Worm (Caenorhabditis elegans) whole organism, L4 larva: ENCODE data around the gene T24D8.6.

Source experiments
- D1046.2 ChIP-seq: fragments of 200-800 bp; sonication (Bioruptor generic); IDR thresholded peaks from 2 replicates; pipeline ENCODE4 v1.3.6; 2022; ENCODE audit warnings: missing genetic modification characterization, missing compliant biosample characterization
- F10B5.3 ChIP-seq: sonication (generic microtip); optimal IDR thresholded peaks from 2 replicates; lab custom pipeline; 2016; ENCODE audit warnings: mild to moderate bottlenecking, missing genetic modification characterization, missing compliant biosample characterization
- F44E2.7 ChIP-seq: fragments of 200-800 bp; sonication (Bioruptor generic); IDR thresholded peaks from 2 replicates; pipeline ENCODE4 v2.1.2; 2022; ENCODE audit warnings: missing genetic modification characterization, missing compliant biosample characterization
- F49E8.2 ChIP-seq: sonication (generic microtip); optimal IDR thresholded peaks from 2 replicates; lab custom pipeline; 2016; ENCODE audit warnings: missing compliant biosample characterization, mild to moderate bottlenecking, missing genetic modification characterization, borderline replicate concordance
- T20F7.1 ChIP-seq: fragments of 200-800 bp; sonication (Bioruptor generic); optimal IDR thresholded peaks from 2 replicates; lab custom pipeline; 2018; ENCODE audit warnings: mild to moderate bottlenecking, missing genetic modification characterization, missing compliant biosample characterization
- T26A8.4 ChIP-seq: fragments of 200-800 bp; sonication (Bioruptor generic); IDR thresholded peaks from 2 replicates; pipeline ENCODE4 v1.3.6; 2022; ENCODE audit warnings: missing genetic modification characterization, missing compliant biosample characterization
- Y5F2A.4 ChIP-seq: fragments of 200-800 bp; sonication (Bioruptor generic); optimal IDR thresholded peaks from 2 replicates; lab custom pipeline; 2018; ENCODE audit warnings: mild to moderate bottlenecking, missing genetic modification characterization, missing compliant biosample characterization
- ZK337.2 ChIP-seq: fragments of 200-800 bp; sonication (Bioruptor generic); IDR thresholded peaks from 2 replicates; pipeline ENCODE4 v1.3.6; 2022; ENCODE audit warnings: missing genetic modification reagents, missing genetic modification characterization, missing compliant biosample characterization
- aha-1 ChIP-seq: fragments of 150-350 bp; peaks from one replicate; lab custom pipeline; 2014; ENCODE audit warnings: missing biosample characterization, missing genetic modification characterization
- aly-2 ChIP-seq: sonication (generic microtip); optimal IDR thresholded peaks from 2 replicates; lab custom pipeline; 2018; ENCODE audit warnings: missing biosample characterization, missing genetic modification characterization
- ama-1 ChIP-seq: fragments of 150-350 bp; optimal IDR thresholded peaks from 2 replicates; lab custom pipeline; 2014; ENCODE audit warnings: inconsistent platforms, mixed read lengths
- arid-1 ChIP-seq: fragments of 200-800 bp; sonication (Bioruptor generic); conservative IDR thresholded peaks from 2 replicates; pipeline ENCODE4 v1.3.6; 2022; ENCODE audit warnings: missing genetic modification reagents, missing genetic modification characterization, missing compliant biosample characterization
- attf-4 ChIP-seq: sonication (generic microtip); optimal IDR thresholded peaks from 3 replicates; lab custom pipeline; 2017; ENCODE audit warnings: missing biosample characterization, missing genetic modification characterization
- ceh-20 ChIP-seq: fragments of 200-800 bp; sonication (Bioruptor generic); IDR thresholded peaks from 2 replicates; pipeline ENCODE4 v1.3.6; 2022; ENCODE audit warnings: missing genetic modification reagents, missing genetic modification characterization, missing compliant biosample characterization
- ceh-28 ChIP-seq: fragments of 150-350 bp; optimal IDR thresholded peaks from 2 replicates; lab custom pipeline; 2014; ENCODE audit warnings: missing biosample characterization, missing genetic modification reagents, missing genetic modification characterization
- ceh-82 ChIP-seq: sonication (generic microtip); optimal IDR thresholded peaks from 2 replicates; lab custom pipeline; 2017; ENCODE audit warnings: missing biosample characterization, missing genetic modification characterization
- ces-1 ChIP-seq: fragments of 150-350 bp; sonication (generic microtip); optimal IDR thresholded peaks from 4 replicates; lab custom pipeline; 2014; ENCODE audit warnings: missing biosample characterization, missing genetic modification reagents, missing genetic modification characterization
- daf-12 ChIP-seq: fragments of 150-350 bp; optimal IDR thresholded peaks from 2 replicates; lab custom pipeline; 2014; ENCODE audit warnings: missing biosample characterization, missing genetic modification reagents, missing genetic modification characterization
- daf-16 ChIP-seq, 3 experiments: sonication (generic microtip); optimal IDR thresholded peaks; 2 replicates each; lab custom pipeline; 2016 to 2017; ENCODE audit warnings: missing genetic modification characterization in 3 of 3, missing genetic modification reagents in 3 of 3, mild to moderate bottlenecking in 2 of 3, missing compliant biosample characterization in 2 of 3, missing biosample characterization in 1 of 3, moderate library complexity in 1 of 3
- dmd-6 ChIP-seq: fragments of 200-800 bp; sonication (Bioruptor generic); IDR thresholded peaks from 2 replicates; pipeline ENCODE4 v1.3.6; 2022; ENCODE audit warnings: missing genetic modification reagents, missing genetic modification characterization, missing compliant biosample characterization
- dmd-8 ChIP-seq: fragments of 200-800 bp; sonication (Bioruptor generic); IDR thresholded peaks from 2 replicates; pipeline ENCODE4 v1.3.6; 2022; ENCODE audit warnings: missing genetic modification characterization, missing compliant biosample characterization
- dpl-1 ChIP-seq: fragments of 150-350 bp; optimal IDR thresholded peaks from 2 replicates; lab custom pipeline; 2014; ENCODE audit warnings: missing biosample characterization, missing genetic modification reagents, missing genetic modification characterization
- duxl-1 ChIP-seq: sonication (generic microtip); optimal IDR thresholded peaks from 2 replicates; lab custom pipeline; 2016; ENCODE audit warnings: mild to moderate bottlenecking, missing genetic modification characterization, moderate library complexity, missing compliant biosample characterization; ENCODE audit not compliant: poor library complexity
- dve-1 ChIP-seq: sonication (generic microtip); optimal IDR thresholded peaks from 2 replicates; lab custom pipeline; 2017; ENCODE audit warnings: antibody characterized with exemption, mild to moderate bottlenecking, missing genetic modification characterization, missing compliant biosample characterization; ENCODE audit not compliant: insufficient read depth
- egl-27 ChIP-seq: sonication (generic microtip); optimal IDR thresholded peaks from 3 replicates; lab custom pipeline; 2017; ENCODE audit warnings: missing biosample characterization, missing genetic modification reagents, missing genetic modification characterization
- hlh-11 ChIP-seq: fragments of 200-800 bp; sonication (Bioruptor generic); optimal IDR thresholded peaks from 2 replicates; lab custom pipeline; 2018; ENCODE audit warnings: mild to moderate bottlenecking, missing genetic modification characterization, missing compliant biosample characterization
- hlh-30 ChIP-seq: sonication (generic microtip); optimal IDR thresholded peaks from 2 replicates; lab custom pipeline; 2017; ENCODE audit warnings: antibody characterized with exemption, mild to moderate bottlenecking, missing genetic modification characterization, missing compliant biosample characterization; ENCODE audit not compliant: insufficient read depth
- lin-1 ChIP-seq: fragments of 200-800 bp; sonication (Bioruptor generic); IDR thresholded peaks from 2 replicates; pipeline ENCODE4 v1.3.6; 2022; ENCODE audit warnings: missing genetic modification reagents, missing genetic modification characterization, missing compliant biosample characterization
- lin-13 ChIP-seq: fragments of 150-350 bp; optimal IDR thresholded peaks from 2 replicates; lab custom pipeline; 2014; ENCODE audit warnings: missing biosample characterization, missing genetic modification reagents, missing genetic modification characterization
- lin-38 ChIP-seq: fragments of 200-800 bp; sonication (Bioruptor generic); IDR thresholded peaks from 2 replicates; pipeline ENCODE4 v1.3.6; 2022; ENCODE audit warnings: missing genetic modification reagents, missing genetic modification characterization, missing compliant biosample characterization
- lir-3 ChIP-seq: sonication (generic microtip); optimal IDR thresholded peaks from 2 replicates; lab custom pipeline; 2016; ENCODE audit warnings: mild to moderate bottlenecking, missing genetic modification characterization, missing compliant biosample characterization
- mdl-1 ChIP-seq, 2 experiments: fragments of 150-350 bp in 1 of 2; sonication (generic microtip) in 1 of 2; optimal IDR thresholded peaks; 2 replicates each; lab custom pipeline; 2014 to 2017; ENCODE audit warnings: missing biosample characterization in 2 of 2, missing genetic modification characterization in 2 of 2
- mdt-29 ChIP-seq: fragments of 200-800 bp; sonication (Bioruptor generic); IDR thresholded peaks from 2 replicates; pipeline ENCODE4 v1.3.6; 2022; ENCODE audit warnings: missing genetic modification reagents, missing genetic modification characterization, missing compliant biosample characterization
- mes-2 ChIP-seq: sonication (generic microtip); optimal IDR thresholded peaks from 2 replicates; lab custom pipeline; 2016; ENCODE audit warnings: missing genotype, mild to moderate bottlenecking, missing genetic modification characterization, missing compliant biosample characterization; ENCODE audit not compliant: poor library complexity, severe bottlenecking
- mxl-3 ChIP-seq: fragments of 200-800 bp; sonication (Bioruptor generic); optimal IDR thresholded peaks from 2 replicates; lab custom pipeline; 2018; ENCODE audit warnings: mild to moderate bottlenecking, missing genetic modification characterization, missing compliant biosample characterization
- nhr-10 ChIP-seq: fragments of 150-350 bp; optimal IDR thresholded peaks from 2 replicates; lab custom pipeline; 2014; ENCODE audit warnings: missing biosample characterization, missing genetic modification characterization
- nhr-28 ChIP-seq: fragments of 150-350 bp; optimal IDR thresholded peaks from 2 replicates; lab custom pipeline; 2014; ENCODE audit warnings: missing biosample characterization, missing genetic modification characterization
- nhr-41 ChIP-seq: fragments of 200-800 bp; sonication (Bioruptor generic); IDR thresholded peaks from 2 replicates; pipeline ENCODE4 v1.3.6; 2022; ENCODE audit warnings: missing genetic modification reagents, missing genetic modification characterization, missing compliant biosample characterization
- nhr-42 ChIP-seq: fragments of 200-800 bp; sonication (Bioruptor generic); IDR thresholded peaks from 2 replicates; pipeline ENCODE4 v1.3.6; 2022; ENCODE audit warnings: missing genetic modification characterization, missing compliant biosample characterization
- nhr-48 ChIP-seq: sonication (generic microtip); optimal IDR thresholded peaks from 2 replicates; lab custom pipeline; 2016; ENCODE audit warnings: mild to moderate bottlenecking, missing genetic modification characterization, missing compliant biosample characterization
- php-3 ChIP-seq: fragments of 200-800 bp; sonication (Bioruptor generic); IDR thresholded peaks from 2 replicates; pipeline ENCODE4 v1.3.6; 2022; ENCODE audit warnings: missing genetic modification reagents, missing genetic modification characterization, missing compliant biosample characterization
- pqm-1 ChIP-seq: sonication (generic microtip); optimal IDR thresholded peaks from 2 replicates; lab custom pipeline; 2017; ENCODE audit warnings: missing biosample characterization, missing genetic modification characterization
- set-16 ChIP-seq: fragments of 200-800 bp; sonication (Bioruptor generic); IDR thresholded peaks from 2 replicates; pipeline ENCODE4 v1.3.6; 2022; ENCODE audit warnings: missing genetic modification reagents, missing genetic modification characterization, missing compliant biosample characterization
- snpc-4 ChIP-seq: fragments of 150-350 bp; optimal IDR thresholded peaks from 2 replicates; lab custom pipeline; 2014; ENCODE audit warnings: missing biosample characterization, missing genetic modification characterization
- spr-1 ChIP-seq: sonication (generic microtip); optimal IDR thresholded peaks from 2 replicates; lab custom pipeline; 2016; ENCODE audit warnings: mild to moderate bottlenecking, missing genetic modification characterization, missing compliant biosample characterization
- spr-3 ChIP-seq: fragments of 200-800 bp; sonication (Bioruptor generic); optimal IDR thresholded peaks from 2 replicates; lab custom pipeline; 2018; ENCODE audit warnings: mild to moderate bottlenecking, missing genetic modification characterization, missing compliant biosample characterization
- unc-130 ChIP-seq: sonication (generic microtip); optimal IDR thresholded peaks from 2 replicates; lab custom pipeline; 2016; ENCODE audit warnings: missing genetic modification reagents, missing genetic modification characterization, missing compliant biosample characterization
- vab-7 ChIP-seq: fragments of 200-800 bp; sonication (Bioruptor generic); IDR thresholded peaks from 2 replicates; pipeline ENCODE4 v1.3.6; 2022; ENCODE audit warnings: missing genetic modification reagents, missing genetic modification characterization, missing compliant biosample characterization
- zfp-3 ChIP-seq: fragments of 200-800 bp; sonication (Bioruptor generic); conservative IDR thresholded peaks from 2 replicates; pipeline ENCODE4 v1.3.6; 2022; ENCODE audit warnings: missing genetic modification reagents, missing genetic modification characterization, missing compliant biosample characterization
- zip-11 ChIP-seq: fragments of 200-800 bp; sonication (Bioruptor generic); IDR thresholded peaks from 2 replicates; pipeline ENCODE4 v1.3.6; 2022; ENCODE audit warnings: missing genetic modification characterization, missing compliant biosample characterization
- zip-2 ChIP-seq: fragments of 150-350 bp; optimal IDR thresholded peaks from 2 replicates; lab custom pipeline; 2014; ENCODE audit warnings: missing biosample characterization, missing genetic modification characterization

T24D8.6 gene

ce11 chrX:2372134-2372533 is 6.3 kb upstream of the T24D8.6 start (continued):
- TF ChIP-seq mdt-29 (GFP tag; lab: Robert Waterston, UW) = no peak
- no peak for TF ChIP-seq arid-1 (GFP tag; lab: Robert Waterston, UW)
- TF ChIP-seq F10B5.3 (tag; lab: Kevin White, UChicago) = no peak
- no peak for TF ChIP-seq egl-27 (tag; lab: Kevin White, UChicago)
- TF ChIP-seq pqm-1 (tag; lab: Kevin White, UChicago) = peak; percentile 78
- peak; percentile 61 for TF ChIP-seq mes-2
- TF ChIP-seq F44E2.7 (GFP tag; lab: Robert Waterston, UW) = no peak
- TF ChIP-seq aha-1 = peak; percentile 79
- TF ChIP-seq ces-1 = no peak
- no peak for TF ChIP-seq T20F7.1
- no peak for TF ChIP-seq spr-3 (GFP tag; lab: Kevin White, UChicago)
- peak; percentile 52 for TF ChIP-seq mxl-3 (GFP tag; lab: Kevin White, UChicago)
- no peak for TF ChIP-seq nhr-41 (GFP tag; lab: Robert Waterston, UW)
- no peak for TF ChIP-seq daf-12
- TF ChIP-seq F49E8.2 (tag; lab: Kevin White, UChicago) = no peak
- TF ChIP-seq dmd-8 (GFP tag; lab: Robert Waterston, UW) = no peak
- no peak for TF ChIP-seq snpc-4 (tag; lab: Kevin White, UChicago)
- TF ChIP-seq dmd-6 = peak; percentile 59
- no peak for TF ChIP-seq ceh-20 (GFP tag; lab: Robert Waterston, UW)
- TF ChIP-seq attf-4 = no peak
- no peak for TF ChIP-seq ZK337.2 (GFP tag; lab: Robert Waterston, UW)
- TF ChIP-seq nhr-10 (tag; lab: Kevin White, UChicago) = no peak
- no peak for TF ChIP-seq lir-3 (tag; lab: Kevin White, UChicago)
- TF ChIP-seq hlh-11 = peak; percentile 69
- no peak for TF ChIP-seq duxl-1
- no peak for TF ChIP-seq lin-1 (GFP tag; lab: Robert Waterston, UW)
- TF ChIP-seq ceh-82 (tag; lab: Kevin White, UChicago) = no peak
- peak; percentile 41 for TF ChIP-seq hlh-30
- no peak for TF ChIP-seq set-16 (GFP tag; lab: Robert Waterston, UW)

ce11 chrX:2370655-2371054 is 4.9 kb upstream of the T24D8.6 start:
- TF ChIP-seq lin-38 (GFP tag; lab: Robert Waterston, UW) (no peak), dve-1 (tag; lab: Kevin White, UChicago) (peak; percentile 39), unc-130 (no peak), ama-1 (no peak), aly-2 (tag; lab: Kevin White, UChicago) (no peak), zip-2 (tag; lab: Kevin White, UChicago) (no peak), nhr-28 (peak; percentile 54), vab-7 (no peak), Y5F2A.4 (GFP tag; lab: Kevin White, UChicago) (no peak), spr-1 (tag; lab: Kevin White, UChicago) (no peak), daf-16 (GFP tag; optimal IDR thresholded peaks at IDR 0.05; lab: Kevin White, UChicago) (no peak), daf-16 (tag; optimal IDR thresholded peaks at IDR 0.05; lab: Kevin White, UChicago) (peak; percentile 72), hlh-11 (peak; percentile 38), nhr-48 (tag; lab: Kevin White, UChicago) (no peak), lin-13 (GFP tag; lab: Kevin White, UChicago) (no peak), dpl-1 (GFP tag; lab: Kevin White, UChicago) (no peak), pqm-1 (tag; lab: Kevin White, UChicago) (peak; percentile 82), nhr-42 (GFP tag; lab: Robert Waterston, UW) (no peak), mxl-3 (GFP tag; lab: Kevin White, UChicago) (peak; percentile 38), php-3 (GFP tag; lab: Robert Waterston, UW) (peak; percentile 43; the same call in 1 of the 2 replicates), D1046.2 (GFP tag; lab: Robert Waterston, UW) (no peak), mdl-1 (tag; optimal IDR thresholded peaks at IDR 0.05; lab: Kevin White, UChicago) (no peak), zip-11 (GFP tag; lab: Robert Waterston, UW) (no peak), mes-2 (peak; percentile 3), ceh-28 (no peak), zfp-3 (GFP tag; lab: Robert Waterston, UW) (no peak), T26A8.4 (GFP tag; lab: Robert Waterston, UW) (no peak)
